Fruit fly (Drosophila melanogaster) whole organism, adult: ENCODE results near the gene CG17764.

Experiments used
- CG11617 ChIP-seq: fragments of 200-800 bp; sonication (Bioruptor generic); optimal IDR thresholded peaks from 2 replicates; lab custom pipeline; 2017; ENCODE audit warnings: mild to moderate bottlenecking, missing biosample characterization, missing genetic modification reagents, missing genetic modification characterization
- CG12768 ChIP-seq: fragments of 200-800 bp; sonication (Bioruptor generic); optimal IDR thresholded peaks from 2 replicates; lab custom pipeline; 2017; ENCODE audit warnings: missing biosample characterization, missing genetic modification characterization, mild to moderate bottlenecking, moderate library complexity, missing genetic modification reagents
- pad ChIP-seq: fragments of 200-800 bp; sonication (Bioruptor generic); optimal IDR thresholded peaks from 3 replicates; lab custom pipeline; 2017; ENCODE audit warnings: missing biosample characterization, missing genetic modification characterization, mild to moderate bottlenecking, moderate library complexity, missing genetic modification reagents
- tj ChIP-seq: fragments of 200-800 bp; sonication (Bioruptor generic); optimal IDR thresholded peaks from 3 replicates; lab custom pipeline; 2017; ENCODE audit warnings: missing biosample characterization, mild to moderate bottlenecking, missing genetic modification characterization, moderate library complexity

DNA sequence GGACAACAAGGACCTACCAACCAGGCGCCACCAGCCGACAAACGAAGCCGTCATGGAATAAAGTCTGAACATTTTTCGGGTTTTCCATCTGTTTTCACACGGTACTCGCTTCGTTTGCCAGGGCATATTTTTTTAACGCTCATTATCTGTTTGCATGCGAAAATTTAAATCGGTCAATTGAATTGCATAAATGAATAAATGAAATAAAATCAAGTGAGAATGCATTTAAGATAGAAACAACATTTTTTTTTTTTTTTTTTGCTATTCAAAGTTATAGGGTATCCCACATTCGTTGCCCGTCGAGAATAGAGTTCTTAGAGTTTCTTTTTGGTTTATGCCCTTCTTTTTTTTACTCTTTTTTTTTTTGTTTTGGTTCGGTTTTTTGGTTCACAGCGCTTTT lies 21.4 kb downstream of the CG17764 start:
- TF ChIP-seq CG12768 (GFP tag; lab: Kevin White, UChicago): no peak
- no peak for TF ChIP-seq pad (GFP tag; lab: Kevin White, UChicago)
- no peak for TF ChIP-seq CG11617
- TF ChIP-seq tj (GFP tag; lab: Kevin White, UChicago): no peak
